Fruit fly (Drosophila melanogaster): Measurements from ENCODE around the gene htk.

htk gene

DNA sequence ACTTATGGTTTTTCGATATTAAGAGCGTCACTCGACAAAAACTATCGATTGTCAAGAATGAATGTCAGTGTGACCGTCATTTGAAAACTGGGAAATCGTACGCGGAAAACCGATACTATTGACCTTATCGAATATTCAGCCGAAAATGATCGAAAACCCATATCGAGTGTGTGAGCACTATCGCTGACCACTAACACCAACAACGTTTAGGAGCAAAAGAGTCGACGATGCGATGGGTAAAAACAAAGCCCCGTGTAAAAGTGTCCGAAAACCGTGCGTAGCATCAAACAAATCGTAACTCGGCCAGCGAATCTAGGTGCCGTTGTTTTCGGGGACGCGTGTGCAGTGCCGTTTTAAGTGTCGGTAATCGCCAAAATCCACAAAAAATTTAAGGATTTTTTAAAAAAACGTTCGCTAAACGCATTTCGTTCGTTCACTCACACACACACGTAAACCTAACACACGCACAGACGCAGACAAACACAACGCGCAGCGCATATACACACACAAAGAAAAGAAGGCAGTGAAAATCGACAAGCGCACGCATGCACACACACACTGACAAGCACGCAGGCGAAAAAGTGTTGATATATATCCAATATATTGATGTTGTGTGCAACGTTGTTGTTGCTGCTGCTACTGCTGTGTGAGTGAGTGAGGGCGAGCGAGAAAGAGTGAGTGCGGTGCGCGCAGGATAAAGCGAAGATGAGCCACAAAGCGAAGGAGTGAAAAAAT lies 20.5 kb downstream of the htk start, which contains the start of the genes CG7326 and Dora:
TSS of gene CG7326 (minus strand) at position 29 of the 735 bp plus-strand sequence.
TSS of gene Dora (plus strand) at position 203 of the 735 bp plus-strand sequence.
- TF ChIP-seq psq (optimal IDR thresholded peaks at IDR 0.05) (peak; percentile 82), ttk (optimal IDR thresholded peaks at IDR 0.05) (no peak)

DNA sequence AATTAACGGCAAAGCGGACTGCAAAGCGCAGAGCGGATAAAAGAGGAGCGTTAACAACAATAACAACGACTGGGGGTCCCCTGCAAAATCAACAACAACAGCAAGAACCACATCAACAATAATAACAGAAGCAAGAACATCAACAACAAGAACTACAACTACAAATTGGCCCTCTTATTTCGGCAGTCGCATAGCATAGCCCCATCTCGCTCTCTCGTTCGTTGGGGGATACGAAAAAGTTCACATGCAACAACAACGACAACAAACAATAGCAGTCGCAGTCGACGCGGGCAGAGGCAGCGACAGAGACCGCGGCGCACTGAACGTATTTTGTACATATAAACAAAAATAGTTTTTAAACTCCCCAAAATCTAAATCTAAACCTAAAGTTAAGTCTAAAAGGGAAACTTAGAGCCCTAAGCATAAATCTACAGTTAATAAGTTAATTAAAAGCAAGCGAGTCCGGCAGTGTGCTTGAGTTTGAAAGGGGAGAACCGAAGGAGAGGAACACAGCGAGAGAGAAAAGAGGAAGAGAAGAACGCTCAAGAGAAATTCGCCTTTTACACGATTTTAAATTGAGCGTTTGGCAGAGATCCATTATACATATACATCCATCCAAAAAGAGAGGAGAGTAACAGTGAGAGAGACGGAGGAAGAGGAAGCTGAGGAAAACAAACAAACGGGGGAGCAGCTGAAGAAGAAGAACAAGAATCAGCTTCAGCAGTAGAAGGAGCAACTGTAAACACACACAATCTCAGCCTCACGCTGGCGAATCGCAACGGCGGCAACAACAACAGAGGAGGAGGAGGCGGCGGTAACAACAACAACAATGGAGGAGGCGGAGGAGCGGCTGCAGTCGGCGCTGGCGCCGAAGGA lies 21.3 kb downstream of the htk start:
- TF ChIP-seq h (optimal IDR thresholded peaks at IDR 0.05) (no peak), Sin3A (optimal IDR thresholded peaks at IDR 0.05) (no peak), ttk (optimal IDR thresholded peaks at IDR 0.05) (no peak), Myc (optimal IDR thresholded peaks at IDR 0.05) (no peak), insv (optimal IDR thresholded peaks at IDR 0.05) (no peak), psq (optimal IDR thresholded peaks at IDR 0.05) (no peak)

DNA sequence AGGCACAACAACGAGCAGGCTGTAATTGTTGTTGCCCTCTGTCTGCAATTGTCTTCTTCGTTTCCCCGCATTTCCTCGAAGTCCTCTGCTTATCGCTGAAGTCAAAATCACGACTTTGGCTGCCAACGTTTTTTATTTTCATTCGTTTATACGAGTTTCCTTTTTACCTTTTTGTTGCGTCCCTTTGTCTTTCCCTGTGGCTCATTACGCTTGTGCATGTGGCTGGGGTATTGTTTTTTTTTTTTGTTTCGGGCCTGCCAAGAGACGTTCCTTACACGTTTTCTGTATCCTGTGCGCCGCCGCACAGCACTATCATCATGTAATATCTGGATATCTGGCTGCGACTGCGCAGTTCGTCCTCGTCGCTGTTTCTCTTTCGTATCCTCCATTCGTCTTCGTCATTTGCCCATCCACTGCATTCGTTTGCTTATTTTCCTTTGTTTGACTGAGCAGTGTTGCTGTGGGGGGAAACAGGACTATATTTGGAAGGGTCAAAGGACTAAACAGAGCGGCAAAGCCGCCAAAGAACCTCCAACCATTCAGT lies 22.9 kb downstream of the htk start:
- TF ChIP-seq Sin3A (optimal IDR thresholded peaks at IDR 0.05) = no peak
- no peak for TF ChIP-seq insv (optimal IDR thresholded peaks at IDR 0.05)
- no peak for TF ChIP-seq Myc (optimal IDR thresholded peaks at IDR 0.05)
- TF ChIP-seq h (optimal IDR thresholded peaks at IDR 0.05) = no peak
- no peak for TF ChIP-seq ttk (optimal IDR thresholded peaks at IDR 0.05)
- TF ChIP-seq psq (optimal IDR thresholded peaks at IDR 0.05) = no peak

DNA sequence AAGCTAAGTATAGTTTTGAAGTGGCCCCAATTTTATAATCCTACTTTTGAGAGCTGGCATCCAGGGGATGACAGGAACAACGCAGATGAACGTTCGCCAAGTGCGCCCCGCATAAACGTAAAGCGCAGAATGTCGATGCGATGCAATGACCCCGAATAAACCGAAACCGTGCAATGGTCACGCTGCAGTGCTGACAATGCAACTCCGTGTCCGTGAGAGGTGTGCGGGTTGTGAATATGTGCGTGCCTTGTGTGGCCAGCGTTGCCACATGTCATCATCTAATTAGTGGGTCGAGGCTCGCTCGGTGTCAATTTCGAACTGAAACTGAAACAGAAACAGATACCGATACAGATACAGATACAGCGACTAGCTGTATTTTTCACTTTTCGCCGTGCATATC lies 24.7 kb downstream of the htk start:
- TF ChIP-seq Myc (optimal IDR thresholded peaks at IDR 0.05) (no peak), psq (optimal IDR thresholded peaks at IDR 0.05) (no peak), ttk (optimal IDR thresholded peaks at IDR 0.05) (no peak), Sin3A (optimal IDR thresholded peaks at IDR 0.05) (no peak), insv (optimal IDR thresholded peaks at IDR 0.05) (no peak), h (optimal IDR thresholded peaks at IDR 0.05) (no peak)

DNA sequence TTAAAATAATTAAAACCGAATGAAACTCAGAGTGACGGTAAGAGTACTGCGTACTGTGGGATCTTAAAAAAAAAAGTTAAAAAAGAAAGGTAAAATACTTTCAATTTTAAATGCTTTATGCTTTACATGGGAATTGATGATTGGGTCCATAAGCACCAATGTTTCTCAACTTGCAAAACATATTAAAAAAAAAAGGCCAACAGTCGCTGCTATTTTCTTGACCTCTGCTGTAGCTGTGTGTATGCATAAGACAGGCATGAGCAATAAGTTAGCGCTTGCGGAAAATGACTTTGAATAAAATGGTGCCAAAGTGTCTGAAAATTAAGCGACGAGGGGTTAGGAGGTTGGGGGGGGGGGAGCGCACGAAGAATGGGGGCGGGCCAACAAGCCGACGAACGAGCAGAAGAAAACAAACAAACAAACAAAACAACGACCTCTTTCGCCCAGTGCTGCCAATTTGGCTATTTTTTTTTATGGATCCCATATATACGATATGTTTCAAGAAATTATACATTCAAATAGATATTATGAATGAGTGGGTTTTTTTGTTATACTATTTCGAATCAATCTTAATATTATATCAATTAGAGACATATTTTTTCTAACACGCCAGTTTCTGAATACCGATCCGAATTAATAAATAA lies 26.1 kb downstream of the htk start:
- no peak for TF ChIP-seq psq (optimal IDR thresholded peaks at IDR 0.05)
- no peak for TF ChIP-seq ttk (optimal IDR thresholded peaks at IDR 0.05)
- TF ChIP-seq Sin3A (optimal IDR thresholded peaks at IDR 0.05) = no peak
- no peak for TF ChIP-seq h (optimal IDR thresholded peaks at IDR 0.05)
- TF ChIP-seq Myc (optimal IDR thresholded peaks at IDR 0.05) = no peak
- TF ChIP-seq insv (optimal IDR thresholded peaks at IDR 0.05) = no peak

DNA sequence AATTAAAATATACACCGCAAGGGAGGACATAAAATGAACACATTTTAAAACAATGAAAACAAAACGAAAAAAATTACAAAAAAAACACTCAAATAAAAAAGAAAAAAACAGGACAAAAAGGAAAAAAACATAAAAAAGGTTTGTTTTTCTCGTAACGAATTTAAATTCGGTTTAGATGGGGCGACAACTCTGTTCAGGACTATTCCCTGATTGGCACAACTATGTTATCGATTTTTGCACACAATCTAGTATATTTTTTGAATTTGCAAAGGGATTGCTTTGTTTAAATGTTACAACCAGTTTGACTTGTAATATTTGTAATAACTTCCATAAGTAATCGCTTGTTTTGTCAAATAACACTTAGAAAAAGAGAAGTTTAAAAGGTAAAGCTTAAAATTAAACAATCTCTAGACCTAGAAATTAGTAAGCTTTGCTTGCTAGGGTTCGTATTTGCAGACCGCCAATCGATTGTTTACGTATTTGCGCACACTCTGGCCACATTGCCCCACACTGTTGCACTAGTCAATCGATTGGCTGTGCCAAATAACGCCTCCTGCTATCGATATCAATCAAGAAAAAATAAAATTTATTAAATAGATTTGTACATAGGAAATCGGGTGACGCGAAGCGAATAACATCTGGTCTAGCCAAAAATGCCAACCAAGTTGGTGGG lies 40.7 kb downstream of the htk start, which contains the start of gene CG7332:
TSS of gene CG7332 (plus strand) at position 515 of the 673 bp plus-strand sequence.
- TF ChIP-seq insv (optimal IDR thresholded peaks at IDR 0.05) (no peak), ttk (optimal IDR thresholded peaks at IDR 0.05) (no peak), psq (optimal IDR thresholded peaks at IDR 0.05) (no peak), Myc (optimal IDR thresholded peaks at IDR 0.05) (no peak), h (optimal IDR thresholded peaks at IDR 0.05) (no peak)

DNA sequence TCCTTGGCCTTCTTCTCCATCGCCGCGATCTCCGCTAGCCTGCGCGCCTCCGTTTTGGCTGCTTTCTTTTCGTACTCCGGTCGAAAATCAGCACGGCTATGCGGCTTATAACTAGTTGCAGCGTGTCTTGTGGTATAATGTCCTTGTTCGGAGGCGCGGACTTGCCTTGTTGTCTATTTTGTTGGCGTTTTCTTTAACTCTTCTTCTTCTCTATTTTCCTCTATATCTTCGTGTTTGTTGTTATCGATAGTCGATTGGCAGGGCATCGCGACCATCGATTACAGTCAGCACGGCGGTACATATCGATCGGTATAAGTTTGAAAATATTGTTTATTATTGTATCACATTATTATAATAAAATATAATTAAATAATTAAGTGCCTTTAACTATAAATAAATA lies 50.0 kb downstream of the htk start, which contains the start of gene Flacc:
TSS of gene Flacc (minus strand) at position 204 of the 400 bp plus-strand sequence.
- no peak for TF ChIP-seq psq (optimal IDR thresholded peaks at IDR 0.05)
- TF ChIP-seq Sin3A (optimal IDR thresholded peaks at IDR 0.05) = no peak
- TF ChIP-seq ttk (optimal IDR thresholded peaks at IDR 0.05) = no peak
- TF ChIP-seq insv (optimal IDR thresholded peaks at IDR 0.05) = no peak
- no peak for TF ChIP-seq h (optimal IDR thresholded peaks at IDR 0.05)
- TF ChIP-seq Myc (optimal IDR thresholded peaks at IDR 0.05) = no peak

DNA sequence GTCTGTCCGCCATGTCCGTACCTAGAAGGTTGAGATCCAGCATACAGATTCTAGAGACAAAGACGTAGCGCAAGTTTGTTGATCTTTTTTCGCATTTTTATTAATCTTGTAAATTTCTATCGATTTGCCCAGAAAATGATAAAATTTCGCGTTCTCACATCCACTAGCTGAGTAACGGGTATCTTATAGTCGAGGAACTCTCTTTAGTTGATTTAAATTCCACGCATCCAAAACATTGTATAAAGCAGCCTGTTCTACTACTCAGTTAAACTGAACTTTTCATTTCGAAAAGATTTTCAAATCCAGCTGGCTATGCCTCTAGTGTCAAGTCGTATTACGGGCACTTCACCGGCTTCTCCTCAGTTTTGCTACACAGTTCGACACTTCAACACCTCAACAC lies 50.7 kb downstream of the htk start, which contains the start of gene SdhBL:
TSS of gene SdhBL (plus strand) at position 301 of the 400 bp plus-strand sequence.
- no peak for TF ChIP-seq ttk (optimal IDR thresholded peaks at IDR 0.05)
- TF ChIP-seq insv (optimal IDR thresholded peaks at IDR 0.05) = no peak
- TF ChIP-seq psq (optimal IDR thresholded peaks at IDR 0.05) = no peak
- no peak for TF ChIP-seq Sin3A (optimal IDR thresholded peaks at IDR 0.05)
- no peak for TF ChIP-seq Myc (optimal IDR thresholded peaks at IDR 0.05)
- TF ChIP-seq h (optimal IDR thresholded peaks at IDR 0.05) = no peak

DNA sequence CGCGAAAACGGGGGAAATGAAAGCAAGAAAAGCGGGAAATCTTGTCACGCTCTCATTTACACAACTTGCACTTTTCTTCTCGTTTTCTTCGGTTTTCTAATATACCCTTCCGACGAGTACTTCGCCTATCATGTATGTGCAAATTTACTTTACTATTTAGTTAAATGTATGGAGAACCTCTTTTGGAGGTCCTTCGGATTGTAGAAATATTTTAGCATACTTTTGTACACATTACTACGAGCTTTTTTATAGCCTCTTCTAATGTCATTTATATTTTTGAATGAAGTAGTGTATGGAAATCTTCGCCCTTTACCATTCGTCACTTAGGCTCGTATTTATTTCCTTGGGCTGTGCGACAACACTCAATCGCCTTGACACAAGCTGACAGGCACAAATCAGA lies 53.8 kb downstream of the htk start:
- no peak for TF ChIP-seq psq (optimal IDR thresholded peaks at IDR 0.05)
- TF ChIP-seq h (optimal IDR thresholded peaks at IDR 0.05) = no peak
- no peak for TF ChIP-seq Sin3A (optimal IDR thresholded peaks at IDR 0.05)
- no peak for TF ChIP-seq ttk (optimal IDR thresholded peaks at IDR 0.05)
- no peak for TF ChIP-seq Myc (optimal IDR thresholded peaks at IDR 0.05)
- no peak for TF ChIP-seq insv (optimal IDR thresholded peaks at IDR 0.05)

DNA sequence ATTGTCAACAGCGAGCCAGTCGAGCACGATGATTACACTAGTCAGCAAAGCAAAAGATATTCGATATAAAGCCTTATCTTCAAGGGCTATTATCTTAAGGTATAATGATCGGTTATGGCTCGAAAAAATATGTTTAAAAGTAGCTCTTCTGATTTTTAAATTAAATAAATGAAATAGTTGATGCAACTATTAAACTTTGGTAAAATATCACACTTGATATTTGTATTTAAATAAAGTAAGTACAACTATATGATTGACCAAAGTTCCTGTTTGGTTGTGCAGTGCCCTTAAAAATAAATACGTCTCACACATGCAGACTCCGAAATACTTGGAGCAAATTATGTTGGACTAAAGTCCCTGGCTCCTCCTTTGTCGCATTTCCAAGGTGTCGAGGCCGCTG lies 54.4 kb downstream of the htk start:
- TF ChIP-seq Myc (optimal IDR thresholded peaks at IDR 0.05) (no peak), ttk (optimal IDR thresholded peaks at IDR 0.05) (no peak), psq (optimal IDR thresholded peaks at IDR 0.05) (no peak)

DNA sequence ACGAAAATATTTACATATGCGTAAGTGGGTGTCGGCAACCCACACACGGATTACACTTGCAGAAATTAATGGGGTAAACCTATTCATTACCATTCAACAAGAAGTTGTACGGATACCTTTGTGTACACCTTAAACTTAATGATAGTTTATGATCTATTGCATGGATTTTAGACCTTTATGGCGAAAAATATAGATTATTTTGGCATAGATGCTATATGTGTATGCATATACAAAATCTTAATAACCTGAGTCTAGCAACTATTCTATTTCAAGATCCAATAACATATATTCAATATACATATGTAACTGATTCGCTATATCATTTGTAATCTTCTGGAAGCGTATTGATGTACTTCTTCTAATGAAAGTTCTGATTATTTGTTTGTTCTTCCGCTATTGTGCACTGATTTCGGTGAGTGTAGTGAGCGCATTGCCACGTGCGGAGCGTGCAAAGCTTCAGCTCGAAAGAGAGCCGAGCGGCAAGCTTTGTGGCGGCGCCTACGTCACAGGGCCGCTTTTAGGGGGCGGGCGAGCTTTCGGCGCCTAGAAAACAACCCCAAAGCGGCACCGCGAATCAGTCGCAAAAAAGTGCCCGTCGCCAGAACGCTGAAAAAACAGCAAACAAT lies 56.5 kb downstream of the htk start, which contains the start of gene CG7378:
TSS of gene CG7378 (plus strand) at position 576 of the 626 bp plus-strand sequence.
- TF ChIP-seq h (optimal IDR thresholded peaks at IDR 0.05) (no peak), psq (optimal IDR thresholded peaks at IDR 0.05) (no peak), Myc (optimal IDR thresholded peaks at IDR 0.05) (no peak), Sin3A (optimal IDR thresholded peaks at IDR 0.05) (no peak), insv (optimal IDR thresholded peaks at IDR 0.05) (no peak), ttk (optimal IDR thresholded peaks at IDR 0.05) (no peak)
